Fruit fly (Drosophila melanogaster): Measurements from ENCODE around the gene eff.

- no peak for TF ChIP-seq hth (optimal IDR thresholded peaks at IDR 0.05)
- TF ChIP-seq CG1233 (GFP tag; optimal IDR thresholded peaks at IDR 0.05), result peak; percentile 73
- no peak for TF ChIP-seq CG8089 (GFP tag; optimal IDR thresholded peaks at IDR 0.05)
- no peak for TF ChIP-seq CG10543 (GFP tag; optimal IDR thresholded peaks at IDR 0.05)
Measured at dm6 chr3R:14714147-14714903, 26.8 kb downstream of the eff start.

All from whole organism, embryonic.